Worm (Caenorhabditis elegans) whole organism, L1 larva: ENCODE data around the gene prdx-6.
A peak's percentile ranks its signal among the peaks of the same experiment; 100 is the strongest.

Source experiments
- C04F5.9 ChIP-seq: sonication (generic microtip); optimal IDR thresholded peaks from 2 replicates; lab custom pipeline; 2016; ENCODE audit warnings: missing genetic modification characterization, missing compliant biosample characterization
- Y116A8C.19 ChIP-seq: sonication (generic microtip); optimal IDR thresholded peaks from 2 replicates; lab custom pipeline; 2016; ENCODE audit warnings: missing compliant biosample characterization, missing genetic modification characterization, borderline replicate concordance
- aly-2 ChIP-seq: fragments of 150-350 bp; optimal IDR thresholded peaks from 2 replicates; lab custom pipeline; 2014; ENCODE audit warnings: missing biosample characterization, missing genetic modification characterization
- blmp-1 ChIP-seq: fragments of 150-350 bp; optimal IDR thresholded peaks from 2 replicates; lab custom pipeline; 2014; ENCODE audit warnings: missing biosample characterization, missing genetic modification characterization
- ceh-8 ChIP-seq: fragments of 200-800 bp; sonication (Bioruptor generic); optimal IDR thresholded peaks from 2 replicates; lab custom pipeline; 2018; ENCODE audit warnings: mild to moderate bottlenecking, missing genetic modification characterization, moderate library complexity, missing compliant biosample characterization
- ceh-90 ChIP-seq: sonication (generic microtip); optimal IDR thresholded peaks from 2 replicates; lab custom pipeline; 2016; ENCODE audit warnings: missing genetic modification characterization, missing compliant biosample characterization
- dsc-1 ChIP-seq: sonication (generic microtip); optimal IDR thresholded peaks from 2 replicates; lab custom pipeline; 2016; ENCODE audit warnings: mild to moderate bottlenecking, missing genetic modification characterization, missing compliant biosample characterization
- efl-1 ChIP-seq, 4 experiments: fragments of 150-350 bp; optimal IDR thresholded peaks in 3 of 4; peaks in 1 of 4; 1 replicate in 1 of 4; 2 replicates in 3 of 4; lab custom pipeline; 2014; ENCODE audit warnings: missing biosample characterization in 2 of 4, missing genetic modification characterization in 2 of 4, missing genetic modification reagents in 2 of 4
- efl-3 ChIP-seq: fragments of 200-800 bp; sonication (Bioruptor generic); optimal IDR thresholded peaks from 2 replicates; lab custom pipeline; 2018; ENCODE audit warnings: mild to moderate bottlenecking, missing genetic modification characterization, missing compliant biosample characterization
- egl-13 ChIP-seq: sonication (generic microtip); optimal IDR thresholded peaks from 2 replicates; lab custom pipeline; 2016; ENCODE audit warnings: missing genotype, missing genetic modification reagents, missing genetic modification characterization, missing compliant biosample characterization
- egl-27 ChIP-seq, 2 experiments: fragments of 150-350 bp in 1 of 2; sonication (generic microtip); optimal IDR thresholded peaks; 3 replicates each; lab custom pipeline; 2017 to 2018; ENCODE audit warnings: missing biosample characterization in 2 of 2, missing genetic modification characterization in 2 of 2, missing genetic modification reagents in 2 of 2
- elt-2 ChIP-seq: sonication (generic microtip); optimal IDR thresholded peaks from 2 replicates; lab custom pipeline; 2016; ENCODE audit warnings: missing genetic modification characterization, mild to moderate bottlenecking, inconsistent platforms, missing compliant biosample characterization, missing genetic modification reagents
- ets-5 ChIP-seq: fragments of 200-800 bp; sonication (Bioruptor generic); IDR thresholded peaks from 2 replicates; pipeline ENCODE4 v1.3.6; 2022; ENCODE audit warnings: missing genetic modification characterization, missing compliant biosample characterization
- fkh-10 ChIP-seq: sonication (generic microtip); optimal IDR thresholded peaks from 2 replicates; lab custom pipeline; 2017; ENCODE audit warnings: missing biosample characterization, missing genetic modification reagents, missing genetic modification characterization
- grh-1 ChIP-seq: fragments of 200-800 bp; sonication (Bioruptor generic); IDR thresholded peaks from 2 replicates; pipeline ENCODE4 v1.3.6; 2022; ENCODE audit warnings: missing genetic modification reagents, missing genetic modification characterization, missing compliant biosample characterization
- hlh-4 ChIP-seq: sonication (generic microtip); optimal IDR thresholded peaks from 2 replicates; lab custom pipeline; 2016; ENCODE audit warnings: mild to moderate bottlenecking, missing genetic modification characterization, missing compliant biosample characterization
- isw-1 ChIP-seq: fragments of 200-800 bp; sonication (Bioruptor generic); IDR thresholded peaks from 2 replicates; pipeline ENCODE4 v1.3.6; 2022; ENCODE audit warnings: missing genetic modification characterization, missing compliant biosample characterization
- lin-14 ChIP-seq: fragments of 200-800 bp; sonication (Bioruptor generic); optimal IDR thresholded peaks from 2 replicates; lab custom pipeline; 2018; ENCODE audit warnings: mild to moderate bottlenecking, missing genetic modification characterization, moderate library complexity, missing compliant biosample characterization
- lin-15B ChIP-seq: fragments of 150-350 bp; sonication (generic microtip); optimal IDR thresholded peaks from 3 replicates; lab custom pipeline; 2014; ENCODE audit warnings: missing biosample characterization, missing genetic modification characterization
- lin-35 ChIP-seq, 2 experiments: fragments of 150-350 bp; optimal IDR thresholded peaks; 2 replicates each; lab custom pipeline; 2014; ENCODE audit warnings: missing biosample characterization in 2 of 2, missing genetic modification characterization in 2 of 2, missing genetic modification reagents in 2 of 2
- lin-39 ChIP-seq: fragments of 150-350 bp; optimal IDR thresholded peaks from 2 replicates; lab custom pipeline; 2014; ENCODE audit warnings: missing biosample characterization, missing genetic modification reagents, missing genetic modification characterization
- mab-9 ChIP-seq: fragments of 200-800 bp; sonication (Bioruptor generic); IDR thresholded peaks from 2 replicates; pipeline ENCODE4 v1.3.6; 2022; ENCODE audit warnings: missing genetic modification reagents, missing genetic modification characterization, missing compliant biosample characterization
- mef-2 ChIP-seq: fragments of 150-350 bp; optimal IDR thresholded peaks from 2 replicates; lab custom pipeline; 2014; ENCODE audit warnings: missing biosample characterization, missing genetic modification characterization
- mep-1 ChIP-seq: fragments of 150-350 bp; optimal IDR thresholded peaks from 2 replicates; lab custom pipeline; 2014; ENCODE audit warnings: missing biosample characterization, missing genetic modification characterization
- nhr-11 ChIP-seq: fragments of 150-350 bp; optimal IDR thresholded peaks from 2 replicates; lab custom pipeline; 2014; ENCODE audit warnings: missing biosample characterization, missing genetic modification characterization
- nhr-12 ChIP-seq: sonication (generic microtip); optimal IDR thresholded peaks from 2 replicates; lab custom pipeline; 2017; ENCODE audit warnings: missing biosample characterization, missing genetic modification characterization
- nhr-19 ChIP-seq: fragments of 200-800 bp; sonication (Bioruptor generic); conservative IDR thresholded peaks from 2 replicates; pipeline ENCODE4 v1.3.6; 2022; ENCODE audit warnings: missing genetic modification characterization, missing compliant biosample characterization
- nhr-20 ChIP-seq: sonication (generic microtip); optimal IDR thresholded peaks from 2 replicates; lab custom pipeline; 2016; ENCODE audit warnings: mild to moderate bottlenecking, missing genetic modification characterization, missing compliant biosample characterization
- nhr-71 ChIP-seq: sonication (generic microtip); optimal IDR thresholded peaks from 2 replicates; lab custom pipeline; 2016; ENCODE audit warnings: mild to moderate bottlenecking, missing genetic modification characterization, moderate library complexity, missing compliant biosample characterization
- nhr-76 ChIP-seq: sonication (generic microtip); optimal IDR thresholded peaks from 2 replicates; lab custom pipeline; 2017; ENCODE audit warnings: missing biosample characterization, missing genetic modification characterization
- nhr-84 ChIP-seq: sonication (generic microtip); optimal IDR thresholded peaks from 2 replicates; lab custom pipeline; 2017; ENCODE audit warnings: missing biosample characterization, missing genetic modification characterization
- nhr-85 ChIP-seq: sonication (generic microtip); peaks from one replicate; lab custom pipeline; 2016; ENCODE audit warnings: missing genetic modification characterization, inconsistent platforms, missing compliant biosample characterization
- nhr-90 ChIP-seq: sonication (generic microtip); optimal IDR thresholded peaks from 2 replicates; lab custom pipeline; 2016; ENCODE audit warnings: mild to moderate bottlenecking, missing genetic modification characterization, missing compliant biosample characterization; ENCODE audit not compliant: poor library complexity
- pax-3 ChIP-seq: fragments of 200-800 bp; sonication (Bioruptor generic); optimal IDR thresholded peaks from 2 replicates; lab custom pipeline; 2018; ENCODE audit warnings: mild to moderate bottlenecking, missing genetic modification characterization, moderate library complexity, missing compliant biosample characterization
- pqm-1 ChIP-seq: sonication (generic microtip); optimal IDR thresholded peaks from 3 replicates; lab custom pipeline; 2017; ENCODE audit warnings: missing biosample characterization, missing genetic modification characterization
- rnt-1 ChIP-seq: sonication (generic microtip); optimal IDR thresholded peaks from 2 replicates; lab custom pipeline; 2016; ENCODE audit warnings: mild to moderate bottlenecking, missing genetic modification characterization, moderate library complexity, missing compliant biosample characterization
- skn-1 ChIP-seq: fragments of 150-350 bp; optimal IDR thresholded peaks from 2 replicates; lab custom pipeline; 2014; ENCODE audit warnings: missing biosample characterization, missing genetic modification characterization
- snu-23 ChIP-seq: sonication (generic microtip); optimal IDR thresholded peaks from 2 replicates; lab custom pipeline; 2016; ENCODE audit warnings: missing genetic modification characterization, missing compliant biosample characterization
- sox-4 ChIP-seq: sonication (generic microtip); optimal IDR thresholded peaks from 2 replicates; lab custom pipeline; 2016; ENCODE audit warnings: missing genetic modification characterization, missing compliant biosample characterization
- tbx-2 ChIP-seq: sonication (generic microtip); optimal IDR thresholded peaks from 2 replicates; lab custom pipeline; 2016; ENCODE audit warnings: missing genetic modification characterization, missing compliant biosample characterization
- tlp-1 ChIP-seq: fragments of 150-350 bp; optimal IDR thresholded peaks from 2 replicates; lab custom pipeline; 2014; ENCODE audit warnings: missing biosample characterization, missing genetic modification characterization
- unc-30 ChIP-seq: sonication (generic microtip); optimal IDR thresholded peaks from 2 replicates; lab custom pipeline; 2017; ENCODE audit warnings: missing biosample characterization, missing genetic modification characterization
- xbp-1 ChIP-seq: sonication (generic microtip); optimal IDR thresholded peaks from 2 replicates; lab custom pipeline; 2016; ENCODE audit warnings: missing genetic modification characterization, missing compliant biosample characterization
- zag-1 ChIP-seq: fragments of 150-350 bp; optimal IDR thresholded peaks from 2 replicates; lab custom pipeline; 2014; ENCODE audit warnings: missing biosample characterization, missing genetic modification characterization
- ztf-11 ChIP-seq, 2 experiments: sonication (generic microtip); optimal IDR thresholded peaks; 2 replicates each; lab custom pipeline; 2016 to 2017; ENCODE audit warnings: missing genetic modification characterization in 2 of 2, missing biosample characterization in 1 of 2, missing compliant biosample characterization in 1 of 2

The prdx-6 gene

ce11 chrIV:174115-174514 is 44.2 kb upstream of the prdx-6 start:
- TF ChIP-seq blmp-1 (tag; lab: Kevin White, UChicago) (peak; percentile 36), tbx-2 (tag; lab: Kevin White, UChicago) (peak; percentile 22), ztf-11 (tag; optimal IDR thresholded peaks at IDR 0.05; lab: Kevin White, UChicago) (peak in 1 of 2 experiments; percentile 37), nhr-85 (tag; lab: Kevin White, UChicago) (peak; percentile 60), lin-15B (tag; lab: Kevin White, UChicago) (no peak)

DNA sequence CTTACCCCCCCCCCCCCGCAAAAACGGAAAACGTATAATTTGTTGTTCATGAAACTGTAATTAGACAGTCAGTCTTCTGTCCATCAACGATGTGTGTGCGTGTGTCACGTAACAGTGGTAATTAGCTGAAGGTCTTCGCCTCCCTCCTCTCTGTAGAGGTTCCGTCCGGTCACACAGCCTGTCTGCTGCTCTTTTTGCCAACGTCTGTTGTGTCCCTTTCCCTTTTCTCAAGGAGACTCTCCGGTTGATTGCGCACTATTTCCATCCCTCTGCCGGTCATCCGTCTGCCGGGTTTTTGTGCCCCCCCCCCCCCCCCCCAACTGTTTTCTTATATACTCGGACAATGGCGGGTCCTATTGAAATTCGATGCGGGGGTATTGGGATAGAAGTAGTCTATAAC is 42.7 kb upstream of the prdx-6 start:
- no peak for TF ChIP-seq efl-1 (optimal IDR thresholded peaks at IDR 0.05; lab: Kevin White, UChicago)
- peak in 1 of 2 experiments; percentile 80 for TF ChIP-seq efl-1 (GFP tag; optimal IDR thresholded peaks at IDR 0.05 in 1 of 2; lab: Kevin White, UChicago)
- peak; percentile 83 for TF ChIP-seq nhr-85 (tag; lab: Kevin White, UChicago)
- TF ChIP-seq ceh-8 (GFP tag; lab: Kevin White, UChicago): no peak
- peak; percentile 47 for TF ChIP-seq lin-14
- TF ChIP-seq tbx-2 (tag; lab: Kevin White, UChicago): peak; percentile 9
- TF ChIP-seq nhr-76: no peak
- no peak for TF ChIP-seq xbp-1 (tag; lab: Kevin White, UChicago)
- peak; percentile 42 for TF ChIP-seq blmp-1 (tag; lab: Kevin White, UChicago)
- no peak for TF ChIP-seq mef-2 (tag; lab: Kevin White, UChicago)
- peak; percentile 22 for TF ChIP-seq mep-1 (tag; lab: Kevin White, UChicago)
- peak in 1 of 2 experiments; percentile 16 for TF ChIP-seq ztf-11 (tag; optimal IDR thresholded peaks at IDR 0.05; lab: Kevin White, UChicago)
- 0 out of 2 replicates have a peak, but pooled peaks have one; percentile 15 for TF ChIP-seq nhr-19 (GFP tag; lab: Robert Waterston, UW)

ce11 chrIV:177487-177886 is 40.9 kb upstream of the prdx-6 start:
- TF ChIP-seq mab-9 (GFP tag; lab: Robert Waterston, UW) (no peak), nhr-84 (tag; lab: Kevin White, UChicago) (no peak), ztf-11 (tag; optimal IDR thresholded peaks at IDR 0.05; lab: Kevin White, UChicago) (no peak), unc-30 (no peak), nhr-85 (tag; lab: Kevin White, UChicago) (peak; percentile 82), lin-39 (tag; lab: Kevin White, UChicago) (no peak), nhr-12 (no peak), Y116A8C.19 (tag; lab: Kevin White, UChicago) (no peak), C04F5.9 (no peak), nhr-20 (tag; lab: Kevin White, UChicago) (no peak), nhr-76 (no peak), pax-3 (tag; lab: Kevin White, UChicago) (no peak), nhr-19 (GFP tag; lab: Robert Waterston, UW) (no peak), efl-1 (optimal IDR thresholded peaks at IDR 0.05; lab: Kevin White, UChicago) (no peak), efl-1 (GFP tag; optimal IDR thresholded peaks at IDR 0.05 in 1 of 2; lab: Kevin White, UChicago) (peak in 1 of 2 experiments; percentile 34), lin-14 (peak; percentile 32), efl-3 (GFP tag; lab: Kevin White, UChicago) (no peak), ets-5 (GFP tag; lab: Robert Waterston, UW) (no peak), sox-4 (no peak), nhr-90 (tag; lab: Kevin White, UChicago) (no peak), isw-1 (GFP tag; lab: Robert Waterston, UW) (no peak), rnt-1 (tag; lab: Kevin White, UChicago) (no peak), tlp-1 (tag; lab: Kevin White, UChicago) (no peak), nhr-71 (tag; lab: Kevin White, UChicago) (peak; percentile 10), snu-23 (no peak)

DNA sequence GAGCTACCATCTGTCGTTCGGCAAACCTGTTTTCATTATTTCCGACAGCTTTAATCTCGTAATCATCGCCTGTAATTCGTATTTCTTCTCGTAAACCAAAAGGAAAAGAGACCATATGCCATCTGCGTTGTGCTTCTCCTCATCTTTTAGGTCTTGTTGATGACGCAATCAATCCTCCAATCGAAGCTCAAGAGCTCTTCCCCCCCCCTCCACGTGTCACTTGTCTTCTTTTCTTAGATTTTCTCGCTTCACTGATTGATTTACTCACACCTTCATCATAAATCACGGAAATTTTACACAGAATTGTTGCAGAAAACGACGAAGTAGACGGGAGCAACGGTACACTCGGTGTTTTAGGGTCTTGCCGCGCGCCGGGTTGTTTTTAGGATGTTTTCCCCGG is 39.7 kb upstream of the prdx-6 start, which contains the start of gene tcl-2:
Gene tcl-2 (plus strand): TSS at position 388 of the 400 bp plus-strand sequence.
- no peak for TF ChIP-seq C04F5.9
- TF ChIP-seq isw-1 (GFP tag; lab: Robert Waterston, UW): no peak
- no peak for TF ChIP-seq fkh-10
- no peak for TF ChIP-seq zag-1 (tag; lab: Kevin White, UChicago)
- TF ChIP-seq egl-27 (tag; optimal IDR thresholded peaks at IDR 0.05; lab: Kevin White, UChicago): no peak
- TF ChIP-seq nhr-12: no peak
- no peak for TF ChIP-seq hlh-4 (tag; lab: Kevin White, UChicago)
- no peak for TF ChIP-seq elt-2
- TF ChIP-seq grh-1 (GFP tag; lab: Robert Waterston, UW): no peak
- TF ChIP-seq sox-4: no peak
- TF ChIP-seq pqm-1 (tag; lab: Kevin White, UChicago): no peak
- TF ChIP-seq nhr-84 (tag; lab: Kevin White, UChicago): no peak
- TF ChIP-seq egl-13 (tag; lab: Kevin White, UChicago): no peak
- no peak for TF ChIP-seq efl-1 (optimal IDR thresholded peaks at IDR 0.05; lab: Kevin White, UChicago)
- no peak for TF ChIP-seq efl-1 (GFP tag; optimal IDR thresholded peaks at IDR 0.05 in 1 of 2; lab: Kevin White, UChicago)
- TF ChIP-seq dsc-1: no peak
- TF ChIP-seq skn-1: no peak
- no peak for TF ChIP-seq ceh-90 (tag; lab: Kevin White, UChicago)
- no peak for TF ChIP-seq lin-35 (GFP tag; optimal IDR thresholded peaks at IDR 0.05; lab: Kevin White, UChicago)
- TF ChIP-seq nhr-11 (tag; lab: Kevin White, UChicago): no peak
- TF ChIP-seq aly-2 (tag; lab: Kevin White, UChicago): no peak
